Worm (Caenorhabditis elegans) whole organism, late embryonic: ENCODE data around the gene lgc-21.

ENCODE experiments used
- F13H6.1 ChIP-seq: sonication (generic microtip); optimal IDR thresholded peaks from 2 replicates; lab custom pipeline; 2016; ENCODE audit warnings: missing genetic modification characterization, missing compliant biosample characterization
- K02D7.2 ChIP-seq: sonication (generic microtip); optimal IDR thresholded peaks from 2 replicates; lab custom pipeline; 2017; ENCODE audit warnings: mild to moderate bottlenecking, missing genetic modification characterization, missing compliant biosample characterization
- K09A11.1 ChIP-seq: sonication (generic microtip); optimal IDR thresholded peaks from 2 replicates; lab custom pipeline; 2017; ENCODE audit warnings: antibody characterized with exemption, mild to moderate bottlenecking, missing genetic modification characterization, missing compliant biosample characterization; ENCODE audit not compliant: insufficient read depth
- ceh-14 ChIP-seq: sonication (generic microtip); optimal IDR thresholded peaks from 2 replicates; lab custom pipeline; 2016; ENCODE audit warnings: missing genotype, missing genetic modification characterization, missing compliant biosample characterization
- ceh-18 ChIP-seq: sonication (generic microtip); optimal IDR thresholded peaks from 2 replicates; lab custom pipeline; 2016; ENCODE audit warnings: missing genetic modification characterization, missing compliant biosample characterization
- ceh-19 ChIP-seq: fragments of 200-800 bp; sonication (Bioruptor generic); optimal IDR thresholded peaks from 2 replicates; lab custom pipeline; 2018; ENCODE audit warnings: mild to moderate bottlenecking, missing genetic modification characterization, missing compliant biosample characterization
- ceh-2 ChIP-seq: sonication (generic microtip); optimal IDR thresholded peaks from 2 replicates; lab custom pipeline; 2016; ENCODE audit warnings: missing genotype, missing genetic modification characterization, missing compliant biosample characterization
- ceh-22 ChIP-seq: sonication (generic microtip); optimal IDR thresholded peaks from 2 replicates; lab custom pipeline; 2017; ENCODE audit warnings: missing biosample characterization, missing genetic modification characterization
- ceh-31 ChIP-seq: sonication (generic microtip); optimal IDR thresholded peaks from 2 replicates; lab custom pipeline; 2016; ENCODE audit warnings: missing genetic modification characterization, missing compliant biosample characterization
- ceh-34 ChIP-seq: sonication (generic microtip); optimal IDR thresholded peaks from 2 replicates; lab custom pipeline; 2016; ENCODE audit warnings: mild to moderate bottlenecking, missing genetic modification characterization, missing compliant biosample characterization
- ceh-45 ChIP-seq: fragments of 200-800 bp; sonication (Bioruptor generic); IDR thresholded peaks from 2 replicates; pipeline ENCODE4 v1.3.6; 2022; ENCODE audit warnings: missing genetic modification reagents, missing genetic modification characterization, missing compliant biosample characterization
- ceh-6 ChIP-seq: fragments of 200-800 bp; sonication (Bioruptor generic); optimal IDR thresholded peaks from 2 replicates; lab custom pipeline; 2018; ENCODE audit warnings: mild to moderate bottlenecking, missing genetic modification characterization, missing compliant biosample characterization
- ceh-9 ChIP-seq: sonication (generic microtip); optimal IDR thresholded peaks from 2 replicates; lab custom pipeline; 2016; ENCODE audit warnings: mild to moderate bottlenecking, missing genetic modification characterization, inconsistent platforms, missing compliant biosample characterization
- che-1 ChIP-seq: sonication (generic microtip); optimal IDR thresholded peaks from 2 replicates; lab custom pipeline; 2016; ENCODE audit warnings: mild to moderate bottlenecking, missing genetic modification characterization, missing compliant biosample characterization
- elt-4 ChIP-seq: sonication (generic microtip); optimal IDR thresholded peaks from 2 replicates; lab custom pipeline; 2016; ENCODE audit warnings: missing genetic modification characterization, missing compliant biosample characterization
- ets-4 ChIP-seq: sonication (generic microtip); optimal IDR thresholded peaks from 2 replicates; lab custom pipeline; 2016; ENCODE audit warnings: missing genetic modification characterization, missing compliant biosample characterization
- eyg-1 ChIP-seq: sonication (generic microtip); optimal IDR thresholded peaks from 2 replicates; lab custom pipeline; 2016; ENCODE audit warnings: missing genotype, missing genetic modification characterization, missing compliant biosample characterization
- fax-1 ChIP-seq: sonication (generic microtip); optimal IDR thresholded peaks from 2 replicates; lab custom pipeline; 2016; ENCODE audit warnings: missing genotype, missing genetic modification characterization, missing compliant biosample characterization
- hlh-15 ChIP-seq: sonication (generic microtip); optimal IDR thresholded peaks from 2 replicates; lab custom pipeline; 2016; ENCODE audit warnings: missing genetic modification characterization, missing compliant biosample characterization
- madf-2 ChIP-seq: sonication (generic microtip); optimal IDR thresholded peaks from 2 replicates; lab custom pipeline; 2017; ENCODE audit warnings: missing genetic modification characterization, missing compliant biosample characterization
- mec-3 ChIP-seq: sonication (generic microtip); optimal IDR thresholded peaks from 2 replicates; lab custom pipeline; 2016; ENCODE audit warnings: borderline replicate concordance, missing genetic modification characterization, missing compliant biosample characterization
- nhr-232 ChIP-seq: sonication (generic microtip); optimal IDR thresholded peaks from 2 replicates; lab custom pipeline; 2016; ENCODE audit warnings: missing genetic modification characterization, missing compliant biosample characterization
- npax-4 ChIP-seq: sonication (generic microtip); optimal IDR thresholded peaks from 2 replicates; lab custom pipeline; 2016; ENCODE audit warnings: missing genetic modification characterization, missing compliant biosample characterization
- odd-2 ChIP-seq: sonication (generic microtip); optimal IDR thresholded peaks from 2 replicates; lab custom pipeline; 2017; ENCODE audit warnings: antibody characterized with exemption, mild to moderate bottlenecking, missing genetic modification characterization, missing compliant biosample characterization
- pag-3 ChIP-seq: sonication (generic microtip); optimal IDR thresholded peaks from 2 replicates; lab custom pipeline; 2016; ENCODE audit warnings: missing compliant biosample characterization, missing genetic modification characterization, borderline replicate concordance
- pha-2 ChIP-seq: sonication (generic microtip); optimal IDR thresholded peaks from 2 replicates; lab custom pipeline; 2017; ENCODE audit warnings: mild to moderate bottlenecking, missing genetic modification characterization, missing compliant biosample characterization
- pros-1 ChIP-seq: fragments of 150-350 bp; optimal IDR thresholded peaks from 2 replicates; lab custom pipeline; 2014; ENCODE audit warnings: missing biosample characterization, missing genetic modification reagents, missing genetic modification characterization
- ref-2 ChIP-seq: sonication (generic microtip); optimal IDR thresholded peaks from 2 replicates; lab custom pipeline; 2016; ENCODE audit warnings: missing genetic modification characterization, missing compliant biosample characterization
- sdc-2 ChIP-seq: sonication (generic microtip); optimal IDR thresholded peaks from 2 replicates; lab custom pipeline; 2016; ENCODE audit warnings: missing genotype, missing genetic modification characterization, missing compliant biosample characterization
- sox-4 ChIP-seq: sonication (generic microtip); optimal IDR thresholded peaks from 2 replicates; lab custom pipeline; 2017; ENCODE audit warnings: mild to moderate bottlenecking, missing genetic modification characterization, inconsistent platforms, missing compliant biosample characterization
- tbx-7 ChIP-seq: sonication (generic microtip); optimal IDR thresholded peaks from 2 replicates; lab custom pipeline; 2016; ENCODE audit warnings: missing genotype, missing genetic modification characterization, missing compliant biosample characterization
- ttx-3 ChIP-seq: sonication (generic microtip); optimal IDR thresholded peaks from 2 replicates; lab custom pipeline; 2016; ENCODE audit warnings: missing genetic modification reagents, missing genetic modification characterization, missing compliant biosample characterization
- unc-42 ChIP-seq: sonication (generic microtip); optimal IDR thresholded peaks from 2 replicates; lab custom pipeline; 2016; ENCODE audit warnings: missing genotype, missing genetic modification characterization, missing compliant biosample characterization
- unc-55 ChIP-seq: sonication (generic microtip); optimal IDR thresholded peaks from 2 replicates; lab custom pipeline; 2017; ENCODE audit warnings: missing biosample characterization, missing genetic modification reagents, missing genetic modification characterization
- zip-5 ChIP-seq: sonication (generic microtip); optimal IDR thresholded peaks from 2 replicates; lab custom pipeline; 2016; ENCODE audit warnings: missing genetic modification characterization, missing compliant biosample characterization

The lgc-21 gene

DNA sequence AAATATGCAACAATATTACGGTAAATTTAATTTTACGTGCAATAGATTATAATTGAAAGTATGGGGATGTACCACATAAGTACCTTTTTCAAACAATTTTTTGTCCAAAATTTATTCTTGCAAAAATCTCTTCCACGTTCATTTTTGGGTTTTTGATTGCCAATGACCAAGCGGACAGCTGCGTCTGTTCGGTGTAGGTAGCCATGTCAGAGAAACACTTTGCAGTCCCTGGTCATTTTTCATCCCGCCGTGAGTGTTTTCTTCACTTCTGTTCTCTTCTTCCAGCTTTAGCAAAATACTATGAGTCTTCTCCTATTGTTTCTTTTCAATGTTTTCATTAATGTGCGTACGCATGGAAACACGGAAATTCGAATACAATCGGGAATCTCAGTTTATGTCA lies 22.3 kb upstream of the lgc-21 start, which contains the start of gene dsl-4:
TSS of gene dsl-4 (plus strand) at position 301 of the 400 bp plus-strand sequence.
- TF ChIP-seq zip-5 (tag; lab: Kevin White, UChicago): no peak
- no peak for TF ChIP-seq ref-2 (tag; lab: Kevin White, UChicago)
- no peak for TF ChIP-seq elt-4 (tag; lab: Kevin White, UChicago)
- TF ChIP-seq ceh-19 (GFP tag; lab: Kevin White, UChicago): no peak
- TF ChIP-seq hlh-15 (tag; lab: Kevin White, UChicago): no peak
- no peak for TF ChIP-seq F13H6.1 (tag; lab: Kevin White, UChicago)
- no peak for TF ChIP-seq ceh-14 (tag; lab: Kevin White, UChicago)
- TF ChIP-seq ceh-34 (tag; lab: Kevin White, UChicago): no peak
- no peak for TF ChIP-seq ceh-2 (tag; lab: Kevin White, UChicago)
- TF ChIP-seq unc-55 (GFP tag; lab: Kevin White, UChicago): no peak
- TF ChIP-seq K09A11.1: no peak
- no peak for TF ChIP-seq ceh-45 (GFP tag; lab: Robert Waterston, UW)

DNA sequence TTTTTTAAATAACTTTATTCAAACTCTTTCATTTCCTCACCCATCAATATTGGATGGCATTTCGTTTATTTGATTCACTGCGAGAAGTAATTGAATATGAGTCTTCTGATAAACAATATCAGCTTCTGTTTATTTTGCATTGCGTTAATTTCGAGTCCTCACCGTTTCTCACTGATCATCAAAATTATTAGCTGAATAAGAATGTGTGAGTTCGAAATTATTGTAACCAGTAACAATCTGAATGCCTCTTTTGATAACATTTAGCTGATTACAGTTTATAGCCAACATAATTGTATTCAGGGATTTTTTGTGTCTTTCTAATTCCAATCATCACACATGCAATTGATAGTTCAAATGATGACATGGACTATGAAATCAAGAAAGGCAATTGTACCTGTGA lies 17.4 kb upstream of the lgc-21 start, which contains the start of gene F16B12.1:
TSS of gene F16B12.1 (plus strand) at position 301 of the 400 bp plus-strand sequence.
- TF ChIP-seq che-1 (tag; lab: Kevin White, UChicago): no peak
- TF ChIP-seq pag-3 (tag; lab: Kevin White, UChicago): no peak
- no peak for TF ChIP-seq tbx-7
- no peak for TF ChIP-seq pha-2 (tag; lab: Kevin White, UChicago)
- TF ChIP-seq pros-1 (tag; lab: Kevin White, UChicago): no peak
- TF ChIP-seq ttx-3 (tag; lab: Kevin White, UChicago): no peak
- TF ChIP-seq ets-4 (tag; lab: Kevin White, UChicago): no peak
- TF ChIP-seq unc-42 (tag; lab: Kevin White, UChicago): no peak
- no peak for TF ChIP-seq ceh-6 (GFP tag; lab: Kevin White, UChicago)
- TF ChIP-seq npax-4: no peak
- TF ChIP-seq ceh-14 (tag; lab: Kevin White, UChicago): no peak
- TF ChIP-seq madf-2 (tag; lab: Kevin White, UChicago): no peak
- TF ChIP-seq sdc-2 (tag; lab: Kevin White, UChicago): no peak

DNA sequence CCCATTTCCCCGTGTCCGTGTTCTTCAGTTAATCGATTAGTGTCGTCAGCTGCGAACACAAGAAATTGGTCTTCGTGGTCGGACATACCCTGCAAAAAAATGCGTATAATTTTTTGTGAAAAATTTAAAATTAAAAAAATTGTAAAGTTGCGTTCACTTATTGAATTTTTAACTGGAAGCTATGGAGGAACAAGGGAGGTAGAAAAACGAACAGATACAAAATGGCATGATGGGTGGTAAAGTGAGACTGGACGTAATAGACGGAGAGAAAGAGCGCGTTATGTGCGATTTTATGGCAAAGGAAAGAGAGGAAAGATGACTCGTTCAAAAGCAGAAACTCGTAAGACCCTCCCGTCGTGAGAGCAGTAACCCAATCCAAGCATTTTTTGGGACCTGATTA lies 16.4 kb upstream of the lgc-21 start, which contains the start of gene C33G3.6:
TSS of gene C33G3.6 (minus strand) at position 101 of the 400 bp plus-strand sequence.
- TF ChIP-seq fax-1 (tag; lab: Kevin White, UChicago): no peak

DNA sequence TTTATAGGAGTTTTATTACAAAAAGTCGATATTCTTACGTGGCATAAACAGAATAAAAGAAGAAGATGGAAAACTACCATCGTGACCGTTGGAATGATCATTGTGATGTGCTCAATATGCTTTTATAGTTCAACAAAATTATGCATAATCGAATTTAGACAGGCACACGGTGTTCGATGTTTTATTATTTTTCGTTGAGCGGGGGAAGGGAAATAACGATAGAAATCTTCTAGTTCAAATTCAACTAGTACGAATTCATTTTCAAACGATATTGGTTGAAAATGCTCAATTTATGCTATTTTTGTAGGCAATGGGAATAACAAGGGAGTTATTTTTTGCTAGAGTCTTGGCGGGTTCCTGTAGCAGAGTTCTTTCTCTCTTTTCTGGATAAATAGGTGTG lies 10.8 kb upstream of the lgc-21 start, which contains the start of gene C33G3.5:
TSS of gene C33G3.5 (minus strand) at position 101 of the 400 bp plus-strand sequence.
- TF ChIP-seq odd-2 (tag; lab: Kevin White, UChicago): no peak
- no peak for TF ChIP-seq unc-55 (GFP tag; lab: Kevin White, UChicago)
- TF ChIP-seq K02D7.2 (tag; lab: Kevin White, UChicago): no peak
- no peak for TF ChIP-seq ceh-9 (tag; lab: Kevin White, UChicago)
- TF ChIP-seq eyg-1 (tag; lab: Kevin White, UChicago): no peak
- no peak for TF ChIP-seq mec-3 (tag; lab: Kevin White, UChicago)
- TF ChIP-seq madf-2 (tag; lab: Kevin White, UChicago): no peak
- TF ChIP-seq ceh-22 (tag; lab: Kevin White, UChicago): no peak
- TF ChIP-seq ceh-19 (GFP tag; lab: Kevin White, UChicago): no peak
- TF ChIP-seq sox-4: no peak
- TF ChIP-seq ceh-18: no peak
- no peak for TF ChIP-seq ceh-31 (tag; lab: Kevin White, UChicago)
- no peak for TF ChIP-seq elt-4 (tag; lab: Kevin White, UChicago)
- TF ChIP-seq nhr-232 (tag; lab: Kevin White, UChicago): no peak
- TF ChIP-seq, all 69 proteins: peak for 0
